Worm (Caenorhabditis elegans): ENCODE results near the gene kvs-5.

Gene kvs-5

ce11 chrIV:741831-742230 is 5.3 kb downstream of the kvs-5 start:
- no peak for TF ChIP-seq xnd-1 (tag; optimal IDR thresholded peaks at IDR 0.05)
- TF ChIP-seq fkh-3 (tag; optimal IDR thresholded peaks at IDR 0.05) = no peak
- TF ChIP-seq rec-8 (tag; optimal IDR thresholded peaks at IDR 0.05) = no peak
- no peak for TF ChIP-seq T26A5.8 (tag; optimal IDR thresholded peaks at IDR 0.05)
- no peak for TF ChIP-seq ama-1 (optimal IDR thresholded peaks at IDR 0.05)
- no peak for TF ChIP-seq ama-1 (GFP tag; optimal IDR thresholded peaks at IDR 0.05)
- TF ChIP-seq B0035.1 (tag; optimal IDR thresholded peaks at IDR 0.05) = no peak
- TF ChIP-seq mcd-1 (GFP tag; IDR thresholded peaks at IDR 0.05) = no peak
- no peak for TF ChIP-seq ceh-100 (GFP tag; IDR thresholded peaks at IDR 0.05)
- no peak for TF ChIP-seq dpff-1 (tag; optimal IDR thresholded peaks at IDR 0.05)
- no peak for TF ChIP-seq pbrm-1 (GFP tag; IDR thresholded peaks at IDR 0.05)
- no peak for TF ChIP-seq hsf-1 (GFP tag; IDR thresholded peaks at IDR 0.05)
- TF ChIP-seq nhr-27 (tag; optimal IDR thresholded peaks at IDR 0.05) = no peak
- no peak for TF ChIP-seq him-1 (tag; optimal IDR thresholded peaks at IDR 0.05)
- TF ChIP-seq hlh-26 (GFP tag; conservative IDR thresholded peaks at IDR 0.05) = no peak
- TF ChIP-seq F10E7.11 (tag; optimal IDR thresholded peaks at IDR 0.05) = no peak
- no peak for TF ChIP-seq K12H6.12 (tag; optimal IDR thresholded peaks at IDR 0.05)

ce11 chrIV:746333-746732 is 9.8 kb downstream of the kvs-5 start:
- TF ChIP-seq unc-62 (GFP tag; optimal IDR thresholded peaks at IDR 0.05) (no peak), zfh-2 (GFP tag; conservative IDR thresholded peaks at IDR 0.05) (peak; percentile 44; the same call in 1 of the 2 replicates)

- no peak for TF ChIP-seq athp-1 (tag; optimal IDR thresholded peaks at IDR 0.05)
- no peak for TF ChIP-seq lir-1 (GFP tag; conservative IDR thresholded peaks at IDR 0.05)
- TF ChIP-seq Y79H2A.3 (GFP tag; conservative IDR thresholded peaks at IDR 0.05) = no peak
- no peak for TF ChIP-seq ccch-3 (GFP tag; optimal IDR thresholded peaks at IDR 0.05)
- TF ChIP-seq tbx-9 (tag; optimal IDR thresholded peaks at IDR 0.05; ENCODE audit: borderline replicate concordance) = no peak
- no peak for TF ChIP-seq F49E8.2 (tag; optimal IDR thresholded peaks at IDR 0.05; ENCODE audit: insufficient read depth)
- TF ChIP-seq lag-1 (GFP tag; IDR thresholded peaks at IDR 0.05) = no peak
- TF ChIP-seq nfyb-1 (GFP tag; IDR thresholded peaks at IDR 0.05) = no peak
These were observed 13.0 kb downstream of the kvs-5 start for ce11 chrIV:749557-749956.

ce11 chrIV:754357-754972 is 17.9 kb downstream of the kvs-5 start:
- TF ChIP-seq nhr-80 (tag; optimal IDR thresholded peaks at IDR 0.05) = no peak
- TF ChIP-seq tbx-9 (tag; optimal IDR thresholded peaks at IDR 0.05; ENCODE audit: borderline replicate concordance) = no peak
- TF ChIP-seq bed-2 (GFP tag; IDR thresholded peaks at IDR 0.05) = no peak
- TF ChIP-seq B0035.1 (tag; optimal IDR thresholded peaks at IDR 0.05) = no peak
- no peak for TF ChIP-seq dpff-1 (tag; optimal IDR thresholded peaks at IDR 0.05)
- no peak for TF ChIP-seq attf-3 (GFP tag; conservative IDR thresholded peaks at IDR 0.05)

ce11 chrIV:756421-756820 is 19.9 kb downstream of the kvs-5 start, which contains the start of gene srt-23:
Gene srt-23 (plus strand): TSS chrIV:756721.
- TF ChIP-seq nhr-179 (tag; optimal IDR thresholded peaks at IDR 0.05) (no peak), F49E8.2 (tag; optimal IDR thresholded peaks at IDR 0.05; ENCODE audit: insufficient read depth) (no peak), pbrm-1 (GFP tag; IDR thresholded peaks at IDR 0.05) (no peak), Y95B8A.8 (GFP tag; IDR thresholded peaks at IDR 0.05) (no peak), rec-8 (tag; optimal IDR thresholded peaks at IDR 0.05) (no peak), hmg-20 (GFP tag; IDR thresholded peaks at IDR 0.05) (no peak), let-526 (GFP tag; IDR thresholded peaks at IDR 0.05) (no peak), ccch-3 (GFP tag; optimal IDR thresholded peaks at IDR 0.05) (no peak), tlf-1 (GFP tag; optimal IDR thresholded peaks at IDR 0.05) (no peak), mcd-1 (GFP tag; IDR thresholded peaks at IDR 0.05) (no peak), Y79H2A.3 (GFP tag; conservative IDR thresholded peaks at IDR 0.05) (no peak)

Measured in whole organism, young adult.